Fruit fly (Drosophila melanogaster): ENCODE data around the gene myo.

DNA sequence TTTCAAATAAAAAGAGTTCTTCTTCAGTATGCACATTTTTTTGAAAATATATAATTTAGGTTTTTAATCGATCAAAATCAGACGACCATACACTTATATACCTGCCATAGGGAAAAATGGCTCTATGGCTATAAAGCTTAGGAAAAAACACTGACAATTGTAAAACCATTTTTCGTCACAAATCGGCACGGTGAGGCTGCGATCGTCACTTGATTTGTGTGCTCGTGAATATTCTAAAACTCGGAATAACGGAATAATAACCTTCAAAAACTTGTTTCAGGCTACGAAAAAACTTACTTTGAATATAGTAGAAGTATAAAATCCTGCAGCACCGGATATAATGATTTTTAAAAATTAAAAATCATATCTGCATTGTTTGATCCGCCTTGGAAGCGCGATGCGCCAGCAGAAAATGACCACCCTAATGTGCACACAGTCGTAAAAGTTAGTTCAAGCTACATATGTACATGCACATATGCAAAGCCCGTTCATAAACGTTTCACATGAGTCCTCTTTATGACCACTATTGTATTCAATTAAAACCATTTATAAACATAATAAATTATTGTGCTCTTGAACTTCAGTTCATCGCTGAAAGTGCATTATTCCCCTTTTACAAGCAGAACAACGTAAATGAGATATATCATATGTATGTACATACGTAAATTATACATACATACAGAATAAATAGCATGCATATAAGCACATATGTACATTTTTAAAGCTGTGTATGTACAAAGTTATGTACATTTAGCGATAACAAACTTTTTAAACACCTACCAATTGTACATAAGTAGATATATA, 736 bp downstream of the myo start:
- TF ChIP-seq Sin3A (optimal IDR thresholded peaks at IDR 0.05) (no peak), psq (optimal IDR thresholded peaks at IDR 0.05) (no peak), insv (optimal IDR thresholded peaks at IDR 0.05) (no peak), ttk (optimal IDR thresholded peaks at IDR 0.05) (no peak), h (optimal IDR thresholded peaks at IDR 0.05) (no peak)
